Worm (Caenorhabditis elegans) whole organism, young adult: Measurements from ENCODE around the gene mdt-21.

ENCODE experiments used
- F57A8.1 ChIP-seq: fragments of 200-800 bp; sonication (Bioruptor generic); optimal IDR thresholded peaks from 2 replicates; lab custom pipeline; 2018; ENCODE audit warnings: mild to moderate bottlenecking, missing genetic modification characterization, moderate library complexity, missing compliant biosample characterization
- ama-1 ChIP-seq, 3 experiments: fragments of 150-350 bp in 1 of 3; sonication (generic microtip) in 2 of 3; optimal IDR thresholded peaks; 2 replicates each; lab custom pipeline; 2014 to 2018; ENCODE audit warnings: missing biosample characterization in 2 of 3, missing genetic modification characterization in 2 of 3, missing genetic modification reagents in 2 of 3
- ztf-6 ChIP-seq: fragments of 200-800 bp; sonication (Bioruptor generic); IDR thresholded peaks from 2 replicates; pipeline ENCODE4 v1.3.6; 2022; ENCODE audit warnings: missing genetic modification reagents, missing genetic modification characterization, missing compliant biosample characterization

- TF ChIP-seq ama-1 (optimal IDR thresholded peaks at IDR 0.05; lab: Kevin White, UChicago) (no peak), ama-1 (GFP tag; optimal IDR thresholded peaks at IDR 0.05; lab: Kevin White, UChicago) (no peak), F57A8.1 (GFP tag; lab: Kevin White, UChicago) (no peak), ztf-6 (no peak)
Measured at ce11 chrIII:11808818-11809217, 31.4 kb downstream of the mdt-21 start, which contains the start of gene C18D11.9.
